Fruit fly (Drosophila melanogaster): ENCODE data around the gene CG42249.
A peak's percentile ranks its signal among the peaks of the same experiment; 100 is the strongest.

CG42249 gene

dm6 chrX:11149201-11149600, 53.1 kb downstream of the CG42249 start, which contains the start of gene Lint-1 (continued):
- TF ChIP-seq MBD-R2 (GFP tag; IDR thresholded peaks at IDR 0.05) (peak; percentile 33; the same call in 1 of the 2 replicates), Ets65A (GFP tag) (peak; percentile 64), Hey (tag; optimal IDR thresholded peaks at IDR 0.05) (no peak), CG30020 (tag; optimal IDR thresholded peaks at IDR 0.05) (peak; percentile 68), lbe (GFP tag; optimal IDR thresholded peaks at IDR 0.05) (no peak), Lpt (GFP tag; optimal IDR thresholded peaks at IDR 0.05) (no peak), chinmo (GFP tag; IDR thresholded peaks at IDR 0.05; ENCODE audit: partially characterized antibody) (no peak), Neu2 (GFP tag; optimal IDR thresholded peaks at IDR 0.05; ENCODE audit: borderline replicate concordance) (no peak), amos (GFP tag; IDR thresholded peaks at IDR 0.05; ENCODE audit: partially characterized antibody) (no peak), CG17802 (tag; optimal IDR thresholded peaks at IDR 0.05) (no peak), CG2712 (tag; optimal IDR thresholded peaks at IDR 0.05) (peak; percentile 7), Stat92E (GFP tag; optimal IDR thresholded peaks at IDR 0.05) (no peak), fru (optimal IDR thresholded peaks at IDR 0.05) (no peak), pzg (GFP tag; optimal IDR thresholded peaks at IDR 0.05) (peak; percentile 29), exex (tag; optimal IDR thresholded peaks at IDR 0.05) (no peak), tup (GFP tag; optimal IDR thresholded peaks at IDR 0.05) (no peak), zfh1 (GFP tag; IDR thresholded peaks at IDR 0.05) (peak; percentile 26; the same call in 1 of the 3 replicates), Jarid2 (GFP tag; optimal IDR thresholded peaks at IDR 0.05) (no peak), CG15514 (GFP tag; optimal IDR thresholded peaks at IDR 0.05) (peak; percentile 20), fu2 (GFP tag; optimal IDR thresholded peaks at IDR 0.05) (no peak), mld (GFP tag; IDR thresholded peaks at IDR 0.05; ENCODE audit: partially characterized antibody) (no peak), CG2202 (tag; optimal IDR thresholded peaks at IDR 0.05) (no peak), Opbp (GFP tag; IDR thresholded peaks at IDR 0.05; ENCODE audit: partially characterized antibody) (no peak), stwl (tag; optimal IDR thresholded peaks at IDR 0.05) (no peak), sisA (GFP tag; IDR thresholded peaks at IDR 0.05) (peak; percentile 26; the same call in 1 of the 2 replicates), Dll (GFP tag; IDR thresholded peaks at IDR 0.05; ENCODE audit: partially characterized antibody) (peak; percentile 47; the same call in 2 of the 4 replicates), Adf1 (GFP tag; IDR thresholded peaks at IDR 0.05) (no peak), ttk (GFP tag; IDR thresholded peaks at IDR 0.05) (no peak), z (GFP tag; IDR thresholded peaks at IDR 0.05) (no peak), mirr (GFP tag; optimal IDR thresholded peaks at IDR 0.05) (no peak), CG8478 (optimal IDR thresholded peaks at IDR 0.05) (no peak), CG30431 (GFP tag; optimal IDR thresholded peaks at IDR 0.05) (no peak), CG6254 (GFP tag; optimal IDR thresholded peaks at IDR 0.05) (no peak), Trl (optimal IDR thresholded peaks at IDR 0.05) (no peak), Trl (GFP tag; optimal IDR thresholded peaks at IDR 0.05) (peak; percentile 1), gem (tag; optimal IDR thresholded peaks at IDR 0.05) (peak; percentile 38), CG14441 (GFP tag; IDR thresholded peaks at IDR 0.05) (0 out of 2 replicates have a peak, but pooled peaks have one; percentile 38), abd-A (tag; optimal IDR thresholded peaks at IDR 0.05) (no peak), cad (GFP tag; optimal IDR thresholded peaks at IDR 0.05) (no peak), CG31388 (GFP tag; optimal IDR thresholded peaks at IDR 0.05) (no peak), GATAe (GFP tag; conservative IDR thresholded peaks at IDR 0.05) (no peak), CG9437 (GFP tag; optimal IDR thresholded peaks at IDR 0.05) (no peak), CG4617 (GFP tag; optimal IDR thresholded peaks at IDR 0.05; ENCODE audit: borderline replicate concordance) (peak; percentile 65), CG8089 (GFP tag; optimal IDR thresholded peaks at IDR 0.05) (no peak), Sox102F (GFP tag; optimal IDR thresholded peaks at IDR 0.05) (peak; percentile 17), nau (GFP tag; optimal IDR thresholded peaks at IDR 0.05) (no peak), Taf1 (GFP tag; IDR thresholded peaks at IDR 0.05) (no peak), Hmr (GFP tag; optimal IDR thresholded peaks at IDR 0.05) (peak; percentile 6), her (GFP tag; optimal IDR thresholded peaks at IDR 0.05) (peak; percentile 11), mam (GFP tag; optimal IDR thresholded peaks at IDR 0.05) (peak; percentile 24), so (GFP tag; IDR thresholded peaks at IDR 0.05) (no peak)

Data from whole organism, embryonic.